Worm (Caenorhabditis elegans): ENCODE measurements around the gene F26D11.12.

Gene F26D11.12

ce11 chrV:8000929-8001513, 45.9 kb upstream of the F26D11.12 start, which contains the start of gene Y97E10AR.1 (continued):
- peak; percentile 83 for TF ChIP-seq ctbp-1 (GFP tag; IDR thresholded peaks at IDR 0.05)
- no peak for TF ChIP-seq F49E8.2 (tag; optimal IDR thresholded peaks at IDR 0.05; ENCODE audit: borderline replicate concordance)
- TF ChIP-seq rbr-2 (tag; optimal IDR thresholded peaks at IDR 0.05), result no peak
- TF ChIP-seq gei-8 (GFP tag; optimal IDR thresholded peaks at IDR 0.05), result peak; percentile 86
- TF ChIP-seq egl-43 (GFP tag; IDR thresholded peaks at IDR 0.05), result no peak
- 0 out of 2 replicates have a peak, but pooled peaks have one; percentile 39 for TF ChIP-seq T26A8.4 (GFP tag; IDR thresholded peaks at IDR 0.05)
- no peak for TF ChIP-seq lin-15B (tag; optimal IDR thresholded peaks at IDR 0.05)
- TF ChIP-seq ceh-28 (tag; optimal IDR thresholded peaks at IDR 0.05), result no peak
- TF ChIP-seq saeg-2 (GFP tag; IDR thresholded peaks at IDR 0.05), result 0 out of 2 replicates have a peak, but pooled peaks have one; percentile 15
- TF ChIP-seq hmg-1.1 (GFP tag; IDR thresholded peaks at IDR 0.05), result peak; percentile 85
- TF ChIP-seq F10B5.3 (tag; optimal IDR thresholded peaks at IDR 0.05), result no peak
- TF ChIP-seq tag-97 (GFP tag; IDR thresholded peaks at IDR 0.05), result no peak
- TF ChIP-seq nhr-25 (tag; optimal IDR thresholded peaks at IDR 0.05; ENCODE audit: borderline replicate concordance, insufficient read depth), result no peak
- TF ChIP-seq dve-1 (tag; optimal IDR thresholded peaks at IDR 0.05; ENCODE audit: insufficient read depth), result peak; percentile 73
- no peak for TF ChIP-seq egl-27 (tag; optimal IDR thresholded peaks at IDR 0.05)
- no peak for TF ChIP-seq madf-5 (GFP tag; IDR thresholded peaks at IDR 0.05)
- no peak for TF ChIP-seq ztf-7 (tag; optimal IDR thresholded peaks at IDR 0.05)
- TF ChIP-seq daf-8 (GFP tag; IDR thresholded peaks at IDR 0.05), result no peak
- no peak for TF ChIP-seq ZK337.2 (GFP tag; IDR thresholded peaks at IDR 0.05)
- peak; percentile 42 for TF ChIP-seq mes-2 (tag; optimal IDR thresholded peaks at IDR 0.05; ENCODE audit: poor library complexity, severe bottlenecking)
- TF ChIP-seq nhr-42 (GFP tag; IDR thresholded peaks at IDR 0.05), result no peak
- no peak for TF ChIP-seq lin-38 (GFP tag; IDR thresholded peaks at IDR 0.05)
- TF ChIP-seq ceh-62 (tag; optimal IDR thresholded peaks at IDR 0.05), result no peak
- TF ChIP-seq hlh-30 (tag; optimal IDR thresholded peaks at IDR 0.05; ENCODE audit: insufficient read depth), result peak; percentile 95
- TF ChIP-seq ZK546.5 (tag; optimal IDR thresholded peaks at IDR 0.05), result no peak
- no peak for TF ChIP-seq mdt-29 (GFP tag; IDR thresholded peaks at IDR 0.05)
- no peak for TF ChIP-seq Y48G9A.11 (GFP tag; IDR thresholded peaks at IDR 0.05)
- TF ChIP-seq zag-1 (tag; optimal IDR thresholded peaks at IDR 0.05), result no peak
- no peak for TF ChIP-seq ceh-44 (GFP tag; IDR thresholded peaks at IDR 0.05)
- TF ChIP-seq nhr-28 (tag; optimal IDR thresholded peaks at IDR 0.05), result peak; percentile 85
- no peak for TF ChIP-seq lin-13 (GFP tag; optimal IDR thresholded peaks at IDR 0.05)
- no peak for TF ChIP-seq unc-39 (tag; optimal IDR thresholded peaks at IDR 0.05)
- TF ChIP-seq zfp-3 (GFP tag; conservative IDR thresholded peaks at IDR 0.05), result no peak
- no peak for TF ChIP-seq F44E2.7 (GFP tag; IDR thresholded peaks at IDR 0.05)
- peak; percentile 74 for TF ChIP-seq T20F7.1 (GFP tag; optimal IDR thresholded peaks at IDR 0.05)
- TF ChIP-seq nhr-6 (tag; optimal IDR thresholded peaks at IDR 0.05), result no peak
- TF ChIP-seq zfp-2 (tag; optimal IDR thresholded peaks at IDR 0.05), result no peak
- TF ChIP-seq duxl-1 (tag; optimal IDR thresholded peaks at IDR 0.05; ENCODE audit: poor library complexity), result no peak
- TF ChIP-seq cey-2 (tag; optimal IDR thresholded peaks at IDR 0.05; ENCODE audit: borderline replicate concordance, insufficient read depth), result no peak
- no peak for TF ChIP-seq vab-7 (GFP tag; IDR thresholded peaks at IDR 0.05)
- peak; percentile 9; the same call in 1 of the 2 replicates for TF ChIP-seq nhr-41 (GFP tag; IDR thresholded peaks at IDR 0.05)
- peak; percentile 75 for TF ChIP-seq mxl-3 (GFP tag; optimal IDR thresholded peaks at IDR 0.05)
- no peak for TF ChIP-seq nhr-102 (tag; optimal IDR thresholded peaks at IDR 0.05)
- TF ChIP-seq aha-1 (tag), result peak; percentile 99
- TF ChIP-seq lin-1 (GFP tag; IDR thresholded peaks at IDR 0.05), result no peak
- TF ChIP-seq daf-19 (GFP tag; conservative IDR thresholded peaks at IDR 0.05), result no peak
- TF ChIP-seq mdl-1 (tag; optimal IDR thresholded peaks at IDR 0.05), result peak in 1 of 2 experiments; percentile 86
- 0 out of 2 replicates have a peak, but pooled peaks have one; percentile 42 for TF ChIP-seq mxl-2 (GFP tag; conservative IDR thresholded peaks at IDR 0.05)
- TF ChIP-seq snpc-1.2 (GFP tag; IDR thresholded peaks at IDR 0.05), result no peak
- no peak for TF ChIP-seq dmd-9 (GFP tag; IDR thresholded peaks at IDR 0.05)

All from whole organism, L4 larva.